Worm (Caenorhabditis elegans) whole organism, early embryonic: ENCODE data around the gene ctr-9.

ENCODE experiments used
- F13C5.2 ChIP-seq: sonication (generic microtip); optimal IDR thresholded peaks from 2 replicates; lab custom pipeline; 2017; ENCODE audit warnings: mild to moderate bottlenecking, missing genetic modification characterization, inconsistent platforms, missing compliant biosample characterization
- aly-1 ChIP-seq: sonication (generic microtip); optimal IDR thresholded peaks from 2 replicates; lab custom pipeline; 2016; ENCODE audit warnings: missing genetic modification characterization, missing compliant biosample characterization

- no peak for TF ChIP-seq aly-1 (tag; lab: Kevin White, UChicago)
- TF ChIP-seq F13C5.2, result no peak
Measured at ce11 chrIII:9496083-9496482, 4.9 kb downstream of the ctr-9 start.
